Worm (Caenorhabditis elegans) whole organism, L1 larva: ENCODE data around the gene C27A7.8.

Experiments
- C16A3.4 ChIP-seq: fragments of 150-350 bp; optimal IDR thresholded peaks from 2 replicates; lab custom pipeline; 2014; ENCODE audit warnings: missing biosample characterization, missing genetic modification characterization
- F16B12.6 ChIP-seq: fragments of 150-350 bp; optimal IDR thresholded peaks from 2 replicates; lab custom pipeline; 2014; ENCODE audit warnings: missing biosample characterization, missing genetic modification characterization
- alr-1 ChIP-seq: fragments of 200-800 bp; sonication (Bioruptor generic); optimal IDR thresholded peaks from 2 replicates; lab custom pipeline; 2018; ENCODE audit warnings: borderline replicate concordance, mild to moderate bottlenecking, missing genetic modification characterization, missing compliant biosample characterization
- blmp-1 ChIP-seq: fragments of 150-350 bp; optimal IDR thresholded peaks from 2 replicates; lab custom pipeline; 2014; ENCODE audit warnings: missing biosample characterization, missing genetic modification characterization
- ceh-82 ChIP-seq, 3 experiments: fragments of 150-350 bp in 1 of 3; sonication (generic microtip) in 2 of 3; optimal IDR thresholded peaks; 2 replicates each; lab custom pipeline; 2014 to 2017; ENCODE audit warnings: missing biosample characterization in 3 of 3, missing genetic modification characterization in 3 of 3
- ceh-88 ChIP-seq: fragments of 200-800 bp; sonication (Bioruptor generic); IDR thresholded peaks from 2 replicates; pipeline ENCODE4 v1.3.6; 2022; ENCODE audit warnings: missing genetic modification characterization, missing compliant biosample characterization
- ceh-90 ChIP-seq: sonication (generic microtip); optimal IDR thresholded peaks from 2 replicates; lab custom pipeline; 2016; ENCODE audit warnings: missing genetic modification characterization, missing compliant biosample characterization
- ces-1 ChIP-seq: fragments of 150-350 bp; optimal IDR thresholded peaks from 2 replicates; lab custom pipeline; 2014; ENCODE audit warnings: missing biosample characterization, missing genetic modification reagents, missing genetic modification characterization
- dpl-1 ChIP-seq, 3 experiments: fragments of 150-350 bp in 2 of 3; sonication (generic microtip) in 1 of 3; optimal IDR thresholded peaks; 2 replicates each; lab custom pipeline; 2014 to 2017; ENCODE audit warnings: missing biosample characterization in 3 of 3, missing genetic modification characterization in 3 of 3, missing genetic modification reagents in 3 of 3
- efl-1 ChIP-seq, 4 experiments: fragments of 150-350 bp; optimal IDR thresholded peaks in 3 of 4; peaks in 1 of 4; 1 replicate in 1 of 4; 2 replicates in 3 of 4; lab custom pipeline; 2014; ENCODE audit warnings: missing biosample characterization in 2 of 4, missing genetic modification characterization in 2 of 4, missing genetic modification reagents in 2 of 4
- egl-27 ChIP-seq, 2 experiments: fragments of 150-350 bp in 1 of 2; sonication (generic microtip); optimal IDR thresholded peaks; 3 replicates each; lab custom pipeline; 2017 to 2018; ENCODE audit warnings: missing biosample characterization in 2 of 2, missing genetic modification characterization in 2 of 2, missing genetic modification reagents in 2 of 2
- elt-2 ChIP-seq: sonication (generic microtip); optimal IDR thresholded peaks from 2 replicates; lab custom pipeline; 2016; ENCODE audit warnings: missing genetic modification characterization, mild to moderate bottlenecking, inconsistent platforms, missing compliant biosample characterization, missing genetic modification reagents
- elt-3 ChIP-seq, 6 experiments: fragments of 150-350 bp in 1 of 6; sonication (generic microtip); optimal IDR thresholded peaks; 2 replicates each; lab custom pipeline; 2017 to 2018; ENCODE audit warnings: missing biosample characterization in 6 of 6, missing genetic modification characterization in 6 of 6, inconsistent platforms in 1 of 6
- fkh-10 ChIP-seq: sonication (generic microtip); optimal IDR thresholded peaks from 2 replicates; lab custom pipeline; 2017; ENCODE audit warnings: missing biosample characterization, missing genetic modification reagents, missing genetic modification characterization
- fkh-8 ChIP-seq: sonication (generic microtip); optimal IDR thresholded peaks from 2 replicates; lab custom pipeline; 2016; ENCODE audit warnings: mild to moderate bottlenecking, missing genetic modification characterization, missing compliant biosample characterization
- fos-1 ChIP-seq: fragments of 150-350 bp; optimal IDR thresholded peaks from 2 replicates; lab custom pipeline; 2014; ENCODE audit warnings: missing biosample characterization, missing genetic modification characterization
- hlh-4 ChIP-seq: sonication (generic microtip); optimal IDR thresholded peaks from 2 replicates; lab custom pipeline; 2016; ENCODE audit warnings: mild to moderate bottlenecking, missing genetic modification characterization, missing compliant biosample characterization
- lin-13 ChIP-seq: fragments of 150-350 bp; optimal IDR thresholded peaks from 2 replicates; lab custom pipeline; 2014; ENCODE audit warnings: missing biosample characterization, missing genetic modification reagents, missing genetic modification characterization
- lin-14 ChIP-seq: fragments of 200-800 bp; sonication (Bioruptor generic); optimal IDR thresholded peaks from 2 replicates; lab custom pipeline; 2018; ENCODE audit warnings: mild to moderate bottlenecking, missing genetic modification characterization, moderate library complexity, missing compliant biosample characterization
- lin-35 ChIP-seq, 2 experiments: fragments of 150-350 bp; optimal IDR thresholded peaks; 2 replicates each; lab custom pipeline; 2014; ENCODE audit warnings: missing biosample characterization in 2 of 2, missing genetic modification characterization in 2 of 2, missing genetic modification reagents in 2 of 2
- lsy-2 ChIP-seq, 2 experiments: fragments of 150-350 bp; optimal IDR thresholded peaks; 2 replicates each; lab custom pipeline; 2014; ENCODE audit warnings: missing biosample characterization in 2 of 2, missing genetic modification characterization in 2 of 2
- nhr-11 ChIP-seq: fragments of 150-350 bp; optimal IDR thresholded peaks from 2 replicates; lab custom pipeline; 2014; ENCODE audit warnings: missing biosample characterization, missing genetic modification characterization
- nhr-19 ChIP-seq: fragments of 200-800 bp; sonication (Bioruptor generic); conservative IDR thresholded peaks from 2 replicates; pipeline ENCODE4 v1.3.6; 2022; ENCODE audit warnings: missing genetic modification characterization, missing compliant biosample characterization
- nhr-237 ChIP-seq: fragments of 150-350 bp; optimal IDR thresholded peaks from 2 replicates; lab custom pipeline; 2014; ENCODE audit warnings: missing biosample characterization, missing genetic modification characterization
- nhr-28 ChIP-seq: fragments of 150-350 bp; optimal IDR thresholded peaks from 2 replicates; lab custom pipeline; 2014; ENCODE audit warnings: missing biosample characterization, missing genetic modification characterization
- nhr-76 ChIP-seq: sonication (generic microtip); optimal IDR thresholded peaks from 2 replicates; lab custom pipeline; 2017; ENCODE audit warnings: missing biosample characterization, missing genetic modification characterization
- nhr-85 ChIP-seq: sonication (generic microtip); peaks from one replicate; lab custom pipeline; 2016; ENCODE audit warnings: missing genetic modification characterization, inconsistent platforms, missing compliant biosample characterization
- nhr-90 ChIP-seq: sonication (generic microtip); optimal IDR thresholded peaks from 2 replicates; lab custom pipeline; 2016; ENCODE audit warnings: mild to moderate bottlenecking, missing genetic modification characterization, missing compliant biosample characterization; ENCODE audit not compliant: poor library complexity
- pag-3 ChIP-seq: sonication (generic microtip); optimal IDR thresholded peaks from 2 replicates; lab custom pipeline; 2017; ENCODE audit warnings: missing genetic modification characterization, mild to moderate bottlenecking, missing compliant biosample characterization, antibody characterized with exemption, borderline replicate concordance; ENCODE audit not compliant: insufficient read depth
- pax-3 ChIP-seq: fragments of 200-800 bp; sonication (Bioruptor generic); optimal IDR thresholded peaks from 2 replicates; lab custom pipeline; 2018; ENCODE audit warnings: mild to moderate bottlenecking, missing genetic modification characterization, moderate library complexity, missing compliant biosample characterization
- sox-4 ChIP-seq: sonication (generic microtip); optimal IDR thresholded peaks from 2 replicates; lab custom pipeline; 2016; ENCODE audit warnings: missing genetic modification characterization, missing compliant biosample characterization
- sptf-1 ChIP-seq: fragments of 150-350 bp; optimal IDR thresholded peaks from 2 replicates; lab custom pipeline; 2014; ENCODE audit warnings: missing biosample characterization, missing genetic modification characterization
- swsn-7 ChIP-seq: sonication (generic microtip); optimal IDR thresholded peaks from 2 replicates; lab custom pipeline; 2016; ENCODE audit warnings: missing genetic modification characterization, missing compliant biosample characterization
- tbx-2 ChIP-seq: sonication (generic microtip); optimal IDR thresholded peaks from 2 replicates; lab custom pipeline; 2016; ENCODE audit warnings: missing genetic modification characterization, missing compliant biosample characterization
- unc-130 ChIP-seq: fragments of 150-350 bp; optimal IDR thresholded peaks from 2 replicates; lab custom pipeline; 2017; ENCODE audit warnings: missing biosample characterization, missing genetic modification characterization, inconsistent platforms
- unc-30 ChIP-seq: sonication (generic microtip); optimal IDR thresholded peaks from 2 replicates; lab custom pipeline; 2017; ENCODE audit warnings: missing biosample characterization, missing genetic modification characterization
- zag-1 ChIP-seq: fragments of 150-350 bp; optimal IDR thresholded peaks from 2 replicates; lab custom pipeline; 2014; ENCODE audit warnings: missing biosample characterization, missing genetic modification characterization
- zip-4 ChIP-seq: fragments of 200-800 bp; sonication (Bioruptor generic); optimal IDR thresholded peaks from 2 replicates; lab custom pipeline; 2018; ENCODE audit warnings: mild to moderate bottlenecking, missing genetic modification characterization, moderate library complexity, missing compliant biosample characterization

C27A7.8 gene

DNA sequence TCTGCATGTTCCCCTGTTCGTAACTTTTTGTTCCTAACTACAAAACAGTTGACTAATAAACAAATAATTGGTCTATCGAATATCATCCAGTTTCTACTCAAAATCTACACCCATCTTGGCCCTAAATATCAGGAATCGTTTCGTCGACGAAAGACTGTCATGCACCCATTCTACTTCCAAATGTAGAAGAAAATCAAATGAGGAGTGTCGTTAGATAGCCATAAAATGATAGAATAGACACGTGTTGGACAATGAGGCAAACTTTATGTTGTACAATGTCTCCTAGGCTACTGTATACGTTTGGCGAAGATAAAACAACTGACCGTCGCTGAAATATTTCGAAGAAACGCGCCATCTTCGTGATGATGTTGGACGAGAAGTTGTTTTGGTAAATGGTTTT is 7.0 kb downstream of the C27A7.8 start:
- TF ChIP-seq efl-1 (optimal IDR thresholded peaks at IDR 0.05; lab: Kevin White, UChicago) = no peak
- TF ChIP-seq efl-1 (GFP tag; optimal IDR thresholded peaks at IDR 0.05 in 1 of 2; lab: Kevin White, UChicago) = peak in 1 of 2 experiments; percentile 70
- TF ChIP-seq lin-14 = peak; percentile 8
- TF ChIP-seq nhr-90 (tag; lab: Kevin White, UChicago) = no peak
- TF ChIP-seq nhr-85 = peak; percentile 85
- TF ChIP-seq, all 84 proteins: peak for 3

- TF ChIP-seq swsn-7 (tag; lab: Kevin White, UChicago) (no peak), lin-13 (no peak), ceh-88 (no peak), fos-1 (tag; lab: Kevin White, UChicago) (no peak), C16A3.4 (tag; lab: Kevin White, UChicago) (no peak), fkh-8 (tag; lab: Kevin White, UChicago) (no peak), elt-3 (tag; optimal IDR thresholded peaks at IDR 0.05; lab: Kevin White, UChicago) (peak in 1 of 6 experiments; percentile 77), sox-4 (no peak), nhr-28 (tag; lab: Kevin White, UChicago) (no peak), tbx-2 (tag; lab: Kevin White, UChicago) (no peak), ceh-82 (tag; optimal IDR thresholded peaks at IDR 0.05; lab: Kevin White, UChicago) (peak in 1 of 3 experiments; percentile 15), ces-1 (GFP tag; lab: Kevin White, UChicago) (no peak), elt-2 (tag; lab: Kevin White, UChicago) (no peak), zip-4 (GFP tag; lab: Kevin White, UChicago) (no peak), alr-1 (tag; lab: Kevin White, UChicago) (no peak), lin-14 (peak; percentile 61), zag-1 (no peak), sptf-1 (tag; lab: Kevin White, UChicago) (no peak), lin-35 (GFP tag; optimal IDR thresholded peaks at IDR 0.05; lab: Kevin White, UChicago) (no peak), lsy-2 (tag; optimal IDR thresholded peaks at IDR 0.05; lab: Kevin White, UChicago) (peak in 1 of 2 experiments; percentile 23), pag-3 (tag; lab: Kevin White, UChicago) (no peak), nhr-237 (tag; lab: Kevin White, UChicago) (no peak), nhr-19 (GFP tag; lab: Robert Waterston, UW) (no peak), nhr-76 (tag; lab: Kevin White, UChicago) (no peak), nhr-11 (no peak), unc-30 (tag; lab: Kevin White, UChicago) (no peak), ceh-90 (no peak), hlh-4 (tag; lab: Kevin White, UChicago) (no peak)
- TF ChIP-seq, all 84 proteins: peak for 4
Observed at ce11 chrV:12161157-12161556, 8.2 kb downstream of the C27A7.8 start.

DNA sequence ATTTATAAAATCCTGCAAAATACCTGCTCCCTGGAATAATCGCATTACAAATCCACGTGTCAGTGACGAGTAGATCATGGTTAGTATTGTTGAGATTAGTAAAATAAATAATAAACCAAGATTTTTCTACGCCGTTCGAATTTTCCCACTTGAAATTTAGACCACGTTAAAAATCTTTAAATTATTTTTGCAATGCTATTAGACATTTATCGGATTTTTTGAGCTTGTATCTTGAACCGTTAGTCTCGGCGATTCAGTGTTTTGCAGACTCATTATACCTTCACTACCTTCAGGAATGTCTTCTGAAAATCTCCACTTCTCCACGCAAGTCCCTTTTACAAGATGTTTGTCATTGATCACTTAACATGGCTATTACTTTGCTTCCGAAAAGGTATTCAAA is 9.3 kb downstream of the C27A7.8 start, which contains the start of gene C27A7.5:
Gene C27A7.5 (minus strand): TSS at position 101 of the 400 bp plus-strand sequence.
- TF ChIP-seq blmp-1 (tag; lab: Kevin White, UChicago) (no peak), egl-27 (tag; optimal IDR thresholded peaks at IDR 0.05; lab: Kevin White, UChicago) (no peak), dpl-1 (GFP tag; optimal IDR thresholded peaks at IDR 0.05; lab: Kevin White, UChicago) (no peak), fkh-10 (GFP tag; lab: Kevin White, UChicago) (no peak)

- TF ChIP-seq fkh-10 (GFP tag; lab: Kevin White, UChicago) (no peak), pax-3 (tag; lab: Kevin White, UChicago) (no peak), unc-130 (no peak), tbx-2 (tag; lab: Kevin White, UChicago) (no peak), F16B12.6 (tag; lab: Kevin White, UChicago) (no peak), ces-1 (GFP tag; lab: Kevin White, UChicago) (no peak)
Observed at ce11 chrV:12162906-12163305, 9.9 kb downstream of the C27A7.8 start, which contains the start of gene srj-4. srj-4 (plus strand) TSS chrV:12163206.
